Worm (Caenorhabditis elegans): Measurements from ENCODE around the gene srx-76.

DNA sequence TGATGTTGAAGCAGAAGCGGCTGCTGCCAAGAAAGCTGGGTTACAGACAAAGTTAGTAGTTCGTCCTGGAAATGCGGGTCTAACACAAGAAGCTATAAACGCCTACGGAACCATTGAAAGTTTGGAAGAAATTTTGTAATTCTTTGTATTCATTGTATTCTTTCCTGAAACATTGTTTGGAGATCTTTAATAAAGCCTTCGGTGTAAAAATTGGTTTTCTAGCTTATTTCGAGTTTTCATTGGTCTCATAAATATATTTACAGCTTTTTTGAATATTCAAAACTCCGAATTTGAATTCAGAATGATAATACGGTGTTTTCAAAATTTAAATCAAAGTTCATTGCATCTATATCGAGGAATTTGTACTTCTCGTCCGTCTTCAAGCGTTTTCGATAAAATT is 43.2 kb downstream of the srx-76 start, which contains the start of gene F58H1.8:
- TF ChIP-seq lir-3 (tag; optimal IDR thresholded peaks at IDR 0.05; ENCODE audit: poor library complexity) (no peak), elt-2 (tag; optimal IDR thresholded peaks at IDR 0.05) (no peak), nhr-12 (tag; optimal IDR thresholded peaks at IDR 0.05) (no peak), snpc-4 (tag; optimal IDR thresholded peaks at IDR 0.05) (no peak), unc-30 (tag; optimal IDR thresholded peaks at IDR 0.05) (no peak), efl-3 (GFP tag; optimal IDR thresholded peaks at IDR 0.05) (no peak), nhr-11 (tag; optimal IDR thresholded peaks at IDR 0.05) (no peak), vab-15 (tag; optimal IDR thresholded peaks at IDR 0.05) (no peak), unc-130 (tag; optimal IDR thresholded peaks at IDR 0.05) (no peak), hpl-2 (GFP tag; optimal IDR thresholded peaks at IDR 0.05) (no peak)
